Worm (Caenorhabditis elegans) whole organism, midembryonic: ENCODE measurements around the gene F38B2.4.

Experiments used
- T22C8.4 ChIP-seq: fragments of 200-800 bp; sonication (Bioruptor generic); IDR thresholded peaks from 2 replicates; pipeline ENCODE4 v1.3.6; 2022; ENCODE audit warnings: missing genetic modification characterization, missing compliant biosample characterization
- cog-1 ChIP-seq: sonication (generic microtip); optimal IDR thresholded peaks from 2 replicates; lab custom pipeline; 2016; ENCODE audit warnings: missing genetic modification characterization, missing compliant biosample characterization
- flt-1 ChIP-seq: fragments of 200-800 bp; sonication (Bioruptor generic); IDR thresholded peaks from 2 replicates; pipeline ENCODE4 v1.3.6; 2022; ENCODE audit warnings: missing genetic modification characterization, missing compliant biosample characterization
- klf-2 ChIP-seq: fragments of 200-800 bp; sonication (Bioruptor generic); conservative IDR thresholded peaks from 2 replicates; pipeline ENCODE4 v1.3.6; 2022; ENCODE audit warnings: missing genetic modification reagents, missing genetic modification characterization, missing compliant biosample characterization
- med-1 ChIP-seq: sonication (generic microtip); optimal IDR thresholded peaks from 2 replicates; lab custom pipeline; 2017; ENCODE audit warnings: missing genetic modification characterization, mild to moderate bottlenecking, missing compliant biosample characterization, antibody characterized with exemption, missing genetic modification reagents; ENCODE audit not compliant: insufficient read depth
- ref-1 ChIP-seq: fragments of 200-800 bp; sonication (Bioruptor generic); conservative IDR thresholded peaks from 2 replicates; pipeline ENCODE4 v1.3.6; 2022; ENCODE audit warnings: missing genetic modification reagents, missing genetic modification characterization, missing compliant biosample characterization
- tab-1 ChIP-seq: fragments of 200-800 bp; sonication (Bioruptor generic); IDR thresholded peaks from 2 replicates; pipeline ENCODE4 v1.3.6; 2022; ENCODE audit warnings: missing genetic modification characterization, missing compliant biosample characterization
- ztf-23 ChIP-seq: fragments of 200-800 bp; sonication (Bioruptor generic); IDR thresholded peaks from 2 replicates; pipeline ENCODE4 v1.3.6; 2022; ENCODE audit warnings: missing genetic modification reagents, missing genetic modification characterization, missing compliant biosample characterization
- ztf-29 ChIP-seq: fragments of 200-800 bp; sonication (Bioruptor generic); IDR thresholded peaks from 2 replicates; pipeline ENCODE4 v1.3.6; 2022; ENCODE audit warnings: missing genetic modification reagents, missing genetic modification characterization, missing compliant biosample characterization

The F38B2.4 gene

ce11 chrX:11250983-11251382 is 36.5 kb downstream of the F38B2.4 start:
- TF ChIP-seq ref-1 (GFP tag; lab: Robert Waterston, UW) = no peak
- no peak for TF ChIP-seq ztf-29
- no peak for TF ChIP-seq flt-1 (GFP tag; lab: Robert Waterston, UW)
- TF ChIP-seq med-1 (GFP tag; lab: Kevin White, UChicago) = no peak
- no peak for TF ChIP-seq cog-1 (tag; lab: Kevin White, UChicago)
- no peak for TF ChIP-seq ztf-23 (GFP tag; lab: Robert Waterston, UW)
- no peak for TF ChIP-seq klf-2 (GFP tag; lab: Robert Waterston, UW)
- no peak for TF ChIP-seq T22C8.4
- TF ChIP-seq tab-1 (GFP tag; lab: Robert Waterston, UW) = no peak

DNA sequence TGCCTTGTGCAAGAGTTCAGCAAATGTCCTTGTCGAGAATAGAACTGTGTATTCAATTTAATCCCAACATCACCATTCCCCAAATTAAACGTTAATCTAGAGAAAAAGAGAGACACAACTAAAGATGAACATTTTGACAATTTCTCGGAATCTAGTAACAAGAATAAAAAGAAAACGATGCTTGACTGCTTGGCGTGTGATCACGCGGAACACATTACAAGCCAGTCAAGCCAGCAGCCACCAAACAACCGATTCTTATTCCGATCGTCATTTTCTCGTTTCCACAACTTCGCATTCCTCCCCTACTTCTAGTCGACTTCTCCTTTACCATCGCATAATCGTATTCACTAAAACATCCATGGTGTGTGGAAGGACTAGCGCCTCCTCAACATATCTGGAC is 38.1 kb downstream of the F38B2.4 start:
- TF ChIP-seq tab-1 (GFP tag; lab: Robert Waterston, UW) = no peak
- TF ChIP-seq klf-2 (GFP tag; lab: Robert Waterston, UW) = no peak

DNA sequence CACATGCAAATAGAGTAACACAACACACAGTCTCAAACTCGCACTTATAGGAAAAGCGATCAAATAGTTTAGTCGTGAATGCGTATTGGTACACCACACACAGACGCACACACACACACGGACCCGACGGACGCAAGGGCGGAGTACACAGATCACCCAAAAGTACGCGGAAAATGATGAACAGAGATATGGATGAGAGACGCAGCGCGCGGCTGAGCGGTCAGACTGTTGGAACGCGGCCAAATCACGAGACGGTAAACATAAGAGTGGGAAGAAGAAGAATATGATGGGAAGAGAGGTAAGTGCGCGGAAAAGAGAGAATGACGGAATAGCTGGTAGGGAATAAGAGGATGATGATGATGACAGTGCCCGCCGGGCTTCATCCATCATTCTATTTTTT is 39.4 kb downstream of the F38B2.4 start:
- TF ChIP-seq ztf-29 (no peak), cog-1 (tag; lab: Kevin White, UChicago) (peak; percentile 2), flt-1 (GFP tag; lab: Robert Waterston, UW) (peak; percentile 37; the same call in 1 of the 2 replicates)

ce11 chrX:11245056-11245455 is 42.5 kb downstream of the F38B2.4 start:
- TF ChIP-seq cog-1 (tag; lab: Kevin White, UChicago) (no peak), ref-1 (GFP tag; lab: Robert Waterston, UW) (no peak), med-1 (GFP tag; lab: Kevin White, UChicago) (no peak), klf-2 (GFP tag; lab: Robert Waterston, UW) (no peak), ztf-23 (GFP tag; lab: Robert Waterston, UW) (0 out of 2 replicates have a peak, but pooled peaks have one; percentile 41), ztf-29 (no peak)

DNA sequence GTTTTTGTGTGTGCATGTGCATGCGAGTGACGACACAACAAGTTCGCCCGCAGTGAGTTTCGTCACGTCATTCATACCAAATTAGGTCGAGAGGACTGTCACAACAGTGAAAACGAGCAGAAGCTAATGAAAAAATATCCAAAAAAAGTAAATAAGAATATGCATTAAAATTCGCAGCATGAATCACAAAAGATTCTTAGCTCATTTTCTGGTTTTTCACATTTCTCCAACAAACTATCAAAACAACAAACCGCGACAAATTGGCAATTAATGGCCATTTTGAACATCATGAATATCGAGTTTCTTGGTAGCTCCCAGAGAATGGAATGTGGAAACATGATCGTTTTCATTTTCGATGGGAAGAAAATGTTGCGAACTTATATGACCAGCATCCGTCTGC is 43.9 kb downstream of the F38B2.4 start:
- TF ChIP-seq klf-2 (GFP tag; lab: Robert Waterston, UW) (no peak), ztf-29 (no peak), ref-1 (GFP tag; lab: Robert Waterston, UW) (no peak), T22C8.4 (no peak), tab-1 (GFP tag; lab: Robert Waterston, UW) (no peak), flt-1 (GFP tag; lab: Robert Waterston, UW) (no peak), med-1 (GFP tag; lab: Kevin White, UChicago) (no peak), ztf-23 (GFP tag; lab: Robert Waterston, UW) (no peak), cog-1 (tag; lab: Kevin White, UChicago) (no peak)

DNA sequence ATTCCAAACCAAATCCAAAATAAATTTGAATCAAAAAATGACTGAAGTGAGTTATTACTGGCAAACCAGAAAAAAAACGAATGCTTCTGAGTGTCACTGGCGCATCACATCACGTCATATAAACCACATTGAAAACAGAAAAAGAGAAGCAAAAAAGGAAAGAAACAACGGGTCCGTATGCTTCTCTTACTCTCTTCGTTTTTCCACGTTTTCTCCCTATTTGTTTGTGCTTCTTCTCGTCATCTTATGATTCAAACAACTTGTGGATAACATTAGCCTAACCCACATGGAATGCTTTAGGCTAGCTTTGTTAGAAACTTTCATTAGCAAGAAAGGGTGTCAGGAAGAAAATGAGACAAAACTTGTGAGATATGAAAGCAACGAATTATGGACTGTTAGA is 46.0 kb downstream of the F38B2.4 start:
- TF ChIP-seq ztf-23 (GFP tag; lab: Robert Waterston, UW) (no peak), med-1 (GFP tag; lab: Kevin White, UChicago) (no peak), ztf-29 (no peak), tab-1 (GFP tag; lab: Robert Waterston, UW) (no peak), cog-1 (tag; lab: Kevin White, UChicago) (no peak), klf-2 (GFP tag; lab: Robert Waterston, UW) (no peak), T22C8.4 (no peak), ref-1 (GFP tag; lab: Robert Waterston, UW) (no peak), flt-1 (GFP tag; lab: Robert Waterston, UW) (no peak)

DNA sequence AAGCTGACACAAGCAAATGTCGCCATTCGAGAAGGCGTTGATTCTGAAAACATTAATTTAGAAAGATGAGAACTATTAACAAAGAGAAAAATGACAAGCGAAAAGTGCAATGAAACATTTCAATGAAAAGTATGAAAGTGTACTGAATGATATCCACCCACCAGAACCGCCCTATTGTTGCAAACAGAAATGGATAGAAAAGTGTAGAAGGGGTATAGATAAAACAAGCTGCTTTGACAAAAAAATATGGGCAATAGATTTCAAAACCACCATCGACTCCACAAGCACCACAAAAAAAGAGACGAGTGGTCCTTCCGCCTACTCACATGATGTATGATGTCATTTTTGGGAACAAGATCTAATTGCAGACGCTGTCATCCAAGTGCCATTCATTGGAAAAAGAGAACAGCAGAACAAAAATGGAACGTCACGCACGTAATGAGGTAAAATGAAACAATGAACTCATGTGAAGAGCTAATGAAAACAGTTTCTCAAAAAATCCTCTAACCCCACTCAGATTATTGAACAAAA is 46.9 kb downstream of the F38B2.4 start, which contains the start of gene C34F6.10:
TSS of gene C34F6.10 (minus strand) at position 51 of the 531 bp plus-strand sequence.
- no peak for TF ChIP-seq ztf-29
- TF ChIP-seq T22C8.4 = no peak
- TF ChIP-seq cog-1 (tag; lab: Kevin White, UChicago) = no peak
- TF ChIP-seq tab-1 (GFP tag; lab: Robert Waterston, UW) = no peak
- no peak for TF ChIP-seq med-1 (GFP tag; lab: Kevin White, UChicago)
- no peak for TF ChIP-seq flt-1 (GFP tag; lab: Robert Waterston, UW)
- no peak for TF ChIP-seq klf-2 (GFP tag; lab: Robert Waterston, UW)
